Worm (Caenorhabditis elegans) whole organism, midembryonic: ENCODE measurements around the gene dap-3.

Experiments used
- T22C8.4 ChIP-seq: fragments of 200-800 bp; sonication (Bioruptor generic); IDR thresholded peaks from 2 replicates; pipeline ENCODE4 v1.3.6; 2022; ENCODE audit warnings: missing genetic modification characterization, missing compliant biosample characterization
- flt-1 ChIP-seq: fragments of 200-800 bp; sonication (Bioruptor generic); IDR thresholded peaks from 2 replicates; pipeline ENCODE4 v1.3.6; 2022; ENCODE audit warnings: missing genetic modification characterization, missing compliant biosample characterization
- med-1 ChIP-seq: sonication (generic microtip); optimal IDR thresholded peaks from 2 replicates; lab custom pipeline; 2017; ENCODE audit warnings: missing genetic modification characterization, mild to moderate bottlenecking, missing compliant biosample characterization, antibody characterized with exemption, missing genetic modification reagents; ENCODE audit not compliant: insufficient read depth
- ref-1 ChIP-seq: fragments of 200-800 bp; sonication (Bioruptor generic); conservative IDR thresholded peaks from 2 replicates; pipeline ENCODE4 v1.3.6; 2022; ENCODE audit warnings: missing genetic modification reagents, missing genetic modification characterization, missing compliant biosample characterization
- ztf-29 ChIP-seq: fragments of 200-800 bp; sonication (Bioruptor generic); IDR thresholded peaks from 2 replicates; pipeline ENCODE4 v1.3.6; 2022; ENCODE audit warnings: missing genetic modification reagents, missing genetic modification characterization, missing compliant biosample characterization

- TF ChIP-seq ztf-29: no peak
- TF ChIP-seq med-1 (GFP tag; lab: Kevin White, UChicago): no peak
- TF ChIP-seq ref-1 (GFP tag; lab: Robert Waterston, UW): no peak
- no peak for TF ChIP-seq flt-1
- no peak for TF ChIP-seq T22C8.4 (GFP tag; lab: Robert Waterston, UW)
Measured at ce11 chrII:10596462-10596861, 15.5 kb downstream of the dap-3 start, which contains the start of gene C14A4.7.
